Worm (Caenorhabditis elegans): ENCODE measurements around the gene ins-32.

Gene ins-32

DNA sequence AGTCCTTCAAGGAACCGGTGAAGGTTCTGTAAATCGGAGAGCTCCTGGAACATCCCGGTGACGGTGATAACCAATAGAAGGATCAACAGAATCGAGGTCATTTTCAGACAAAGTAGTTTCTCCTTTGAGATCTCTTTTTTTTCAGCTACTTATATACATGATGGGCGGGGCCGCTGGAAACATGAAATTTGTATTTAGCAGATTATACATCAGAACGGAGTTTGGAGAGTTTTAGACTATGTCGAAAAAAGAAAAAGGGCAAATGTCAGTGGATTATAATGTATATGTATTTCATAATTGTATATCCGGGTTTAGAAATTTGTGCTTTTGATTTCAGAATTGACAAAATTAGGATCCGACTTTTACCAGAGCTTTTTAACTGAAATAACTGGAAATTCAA, at the start of gene ins-32:
Gene ins-32 (minus strand): TSS at position 101 of the 400 bp plus-strand sequence.
- TF ChIP-seq ztf-22 (GFP tag; optimal IDR thresholded peaks at IDR 0.05) (no peak), F52B5.7 (tag; optimal IDR thresholded peaks at IDR 0.05) (no peak), nhr-27 (tag; optimal IDR thresholded peaks at IDR 0.05) (no peak)

DNA sequence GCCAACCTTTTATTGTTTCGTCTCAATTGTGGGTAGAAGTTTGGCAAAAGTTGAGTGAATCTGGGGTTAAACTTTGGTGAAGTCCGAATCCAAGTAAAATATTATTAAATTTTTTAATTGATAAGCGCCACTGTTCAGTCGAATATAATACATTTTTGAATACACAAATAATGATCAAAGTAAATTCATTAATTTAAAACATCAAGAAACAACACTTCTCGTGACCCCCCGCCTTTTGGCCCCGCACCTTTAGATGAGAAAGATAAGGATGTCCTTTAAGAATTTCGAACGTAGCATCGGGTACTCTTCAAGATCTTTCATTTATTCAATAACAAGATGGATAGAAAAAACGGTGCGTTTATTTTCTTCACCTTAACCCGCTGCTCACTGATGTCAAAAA, 49.5 kb upstream of the ins-32 start, which contains the start of gene nhr-257:
Gene nhr-257 (plus strand): TSS at position 301 of the 400 bp plus-strand sequence.
- TF ChIP-seq attf-5 (GFP tag; optimal IDR thresholded peaks at IDR 0.05) (no peak), nfyb-1 (GFP tag; IDR thresholded peaks at IDR 0.05) (no peak)

DNA sequence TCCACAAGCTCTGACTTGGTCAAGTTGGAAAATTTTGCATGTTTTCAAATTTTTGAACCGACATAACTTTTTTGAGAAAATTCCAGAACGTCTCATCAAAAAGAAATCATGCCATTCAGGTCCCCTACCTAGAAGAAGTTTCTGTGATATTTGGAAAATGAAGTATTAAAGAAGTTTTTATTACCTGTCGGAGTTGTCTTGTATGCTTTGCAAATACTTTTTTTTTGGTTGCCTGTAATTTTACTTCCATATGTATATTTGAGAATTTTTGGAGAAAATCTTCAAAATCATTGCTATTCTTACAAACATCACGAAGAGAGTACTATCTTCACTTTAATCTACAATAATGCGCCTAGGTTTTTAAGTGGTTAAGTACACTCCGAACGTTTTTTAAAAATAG, 47.5 kb upstream of the ins-32 start, which contains the start of gene nhr-72:
Gene nhr-72 (minus strand): TSS at position 101 of the 400 bp plus-strand sequence.
- TF ChIP-seq lag-1 (GFP tag; IDR thresholded peaks at IDR 0.05) (no peak), rpc-1 (optimal IDR thresholded peaks at IDR 0.05) (no peak), rpc-1 (tag; optimal IDR thresholded peaks at IDR 0.05) (no peak), mes-4 (tag; optimal IDR thresholded peaks at IDR 0.05) (no peak), Y53G8AR.9 (GFP tag; conservative IDR thresholded peaks at IDR 0.05) (no peak), C06A6.2 (GFP tag; conservative IDR thresholded peaks at IDR 0.05) (no peak), atf-7 (tag; optimal IDR thresholded peaks at IDR 0.05) (no peak)

DNA sequence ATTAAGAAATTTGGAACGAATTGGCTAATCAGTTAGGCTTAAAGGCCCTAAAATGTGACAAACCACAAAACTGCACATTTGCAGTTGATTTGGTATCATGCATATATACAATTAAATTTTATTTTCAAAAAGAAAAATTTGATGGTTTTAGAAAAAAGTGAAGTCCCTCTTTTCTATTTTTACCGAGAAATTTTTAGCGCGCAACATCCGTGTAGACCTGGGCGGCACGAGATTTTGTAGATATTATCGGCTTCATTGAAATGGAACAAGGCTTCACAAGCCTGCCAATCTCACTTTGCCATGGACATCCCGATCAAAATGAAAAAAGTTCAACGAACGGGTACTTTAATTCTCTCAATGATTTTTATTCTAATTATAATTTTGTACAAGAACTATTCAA, 42.9 kb upstream of the ins-32 start, which contains the start of gene C17A2.2:
Gene C17A2.2 (plus strand): TSS at position 301 of the 400 bp plus-strand sequence.
- TF ChIP-seq sea-2 (GFP tag; IDR thresholded peaks at IDR 0.05) (no peak), F49E8.2 (tag; optimal IDR thresholded peaks at IDR 0.05; ENCODE audit: insufficient read depth) (no peak), hlh-12 (tag; optimal IDR thresholded peaks at IDR 0.05) (no peak), F33H1.4 (GFP tag; IDR thresholded peaks at IDR 0.05) (no peak), ztf-3 (GFP tag; optimal IDR thresholded peaks at IDR 0.05) (no peak), zim-3 (tag; optimal IDR thresholded peaks at IDR 0.05) (no peak), pbrm-1 (GFP tag; IDR thresholded peaks at IDR 0.05) (no peak), ceh-58 (GFP tag; IDR thresholded peaks at IDR 0.05) (no peak), ekl-4 (GFP tag; IDR thresholded peaks at IDR 0.05) (no peak), B0035.1 (tag; optimal IDR thresholded peaks at IDR 0.05) (no peak), cebp-2 (GFP tag; IDR thresholded peaks at IDR 0.05) (no peak), xnd-1 (tag; optimal IDR thresholded peaks at IDR 0.05) (no peak), madf-8 (GFP tag; conservative IDR thresholded peaks at IDR 0.05) (no peak)

DNA sequence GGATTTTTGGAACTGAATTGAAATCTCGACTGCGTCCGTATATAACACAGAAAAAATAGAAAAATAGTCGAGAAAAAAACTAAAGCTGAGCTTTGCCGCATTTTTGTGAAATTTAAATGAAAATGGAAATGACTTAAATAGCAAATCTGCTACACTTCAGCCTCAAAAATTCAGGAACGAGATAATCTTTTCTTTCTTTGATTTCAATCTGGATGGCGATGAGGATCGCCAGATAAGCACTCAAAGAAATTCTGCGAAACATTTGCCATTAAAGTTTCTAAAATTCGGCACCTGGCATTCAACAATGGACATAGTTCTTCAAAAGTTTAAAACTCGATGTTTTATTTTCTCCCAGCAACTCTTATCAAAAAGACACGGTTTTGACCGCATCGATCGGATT, 40.2 kb upstream of the ins-32 start, which contains the start of the genes C17A2.7 and C17A2.3:
Gene C17A2.7 (minus strand): TSS at position 101 of the 400 bp plus-strand sequence.
Gene C17A2.3 (plus strand): TSS at position 305 of the 400 bp plus-strand sequence.
- no peak for TF ChIP-seq B0019.2 (GFP tag; conservative IDR thresholded peaks at IDR 0.05)
- no peak for TF ChIP-seq ekl-4 (GFP tag; IDR thresholded peaks at IDR 0.05)
- TF ChIP-seq nhr-120 (GFP tag; IDR thresholded peaks at IDR 0.05) = no peak
- no peak for TF ChIP-seq hlh-12 (tag; optimal IDR thresholded peaks at IDR 0.05)
- TF ChIP-seq ceh-27 (GFP tag; optimal IDR thresholded peaks at IDR 0.05) = no peak
- TF ChIP-seq lsy-27 (tag; optimal IDR thresholded peaks at IDR 0.05; ENCODE audit: borderline replicate concordance, insufficient read depth) = no peak
- no peak for TF ChIP-seq F37B4.10 (GFP tag; IDR thresholded peaks at IDR 0.05)
- TF ChIP-seq K11D2.4 (GFP tag; IDR thresholded peaks at IDR 0.05) = no peak
- TF ChIP-seq rpc-1 (optimal IDR thresholded peaks at IDR 0.05) = no peak
- no peak for TF ChIP-seq rpc-1 (tag; optimal IDR thresholded peaks at IDR 0.05)
- TF ChIP-seq aptf-2 (GFP tag; conservative IDR thresholded peaks at IDR 0.05) = no peak
- TF ChIP-seq egl-44 (GFP tag; IDR thresholded peaks at IDR 0.05) = no peak
- TF ChIP-seq nhr-179 (tag; optimal IDR thresholded peaks at IDR 0.05) = no peak
- no peak for TF ChIP-seq B0336.3 (GFP tag; IDR thresholded peaks at IDR 0.05)
- no peak for TF ChIP-seq fkh-3 (tag; optimal IDR thresholded peaks at IDR 0.05)

Measured in whole organism, young adult.